Fruit fly (Drosophila melanogaster) whole organism, larva: ENCODE measurements around the gene CG34454.
A peak's percentile ranks its signal among the peaks of the same experiment; 100 is the strongest.

ENCODE experiments used
- noc ChIP-seq: fragments of 200-800 bp; sonication (Bioruptor generic); optimal IDR thresholded peaks from 3 replicates; lab custom pipeline; 2019; ENCODE audit warnings: missing biosample characterization, mild to moderate bottlenecking, missing genetic modification characterization, moderate library complexity

The CG34454 gene

DNA sequence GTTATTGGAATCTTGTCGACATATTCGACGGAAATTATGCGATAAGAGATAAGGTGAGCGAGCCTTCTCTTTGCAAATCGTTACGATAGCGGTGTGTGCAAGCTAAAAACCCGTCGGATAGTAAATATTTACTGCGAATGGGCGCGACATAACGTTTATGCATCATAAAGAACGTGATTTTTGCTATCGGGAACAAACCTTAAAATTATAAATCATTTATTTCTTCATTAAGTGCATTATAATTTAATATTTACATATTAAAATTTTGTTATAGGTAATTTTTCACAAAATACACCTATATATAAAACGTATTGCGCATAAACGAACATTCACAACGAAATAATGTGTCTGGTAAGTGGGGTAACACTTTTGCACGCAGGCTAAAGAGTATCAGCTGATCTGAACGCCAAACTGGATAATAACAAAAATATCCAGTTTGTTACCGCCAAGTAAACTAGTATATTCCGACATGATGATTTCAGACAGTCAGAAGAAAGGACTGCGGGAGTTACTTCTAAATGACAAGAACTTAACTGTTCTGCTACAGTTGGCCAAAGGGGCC lies 26.3 kb downstream of the CG34454 start, which contains the start of the genes Gk1 and CG13876:
Gene Gk1 (minus strand): TSS at position 122 of the 562 bp plus-strand sequence.
Gene CG13876 (plus strand): TSS at position 412 of the 562 bp plus-strand sequence.
- peak; percentile 98 for TF ChIP-seq noc (tag; lab: Kevin White, UChicago)

DNA sequence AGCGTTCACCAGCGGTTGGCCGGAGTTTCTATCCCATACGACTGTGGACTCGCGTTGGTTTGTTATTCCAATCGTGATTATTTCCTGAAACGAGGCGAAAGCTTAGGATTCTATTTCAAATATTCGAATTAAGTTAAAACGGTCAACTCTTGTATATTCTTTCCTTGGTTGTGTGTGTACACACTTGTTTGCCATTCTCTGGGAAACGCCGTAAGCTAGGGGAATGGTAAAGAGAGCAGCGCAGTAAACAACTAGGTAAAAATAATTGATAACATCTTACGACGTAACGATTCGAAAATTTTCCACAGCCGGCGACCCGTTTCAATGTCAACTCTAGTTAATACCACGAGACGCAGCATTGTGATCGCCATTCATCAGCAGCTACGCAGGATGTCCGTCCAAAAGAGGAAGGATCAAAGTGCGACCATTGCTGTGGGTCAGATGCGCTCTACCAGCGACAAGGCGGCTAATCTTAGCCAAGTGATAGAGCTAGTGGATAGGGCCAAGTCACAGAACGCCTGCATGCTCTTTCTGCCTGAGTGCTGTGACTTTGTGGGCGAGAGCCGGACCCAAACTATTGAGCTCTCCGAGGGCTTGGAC lies 28.5 kb downstream of the CG34454 start, which contains the start of gene NitFhit:
Gene NitFhit (plus strand): TSS at position 195 of the 600 bp plus-strand sequence.
- TF ChIP-seq noc (tag; lab: Kevin White, UChicago), result peak; percentile 16

DNA sequence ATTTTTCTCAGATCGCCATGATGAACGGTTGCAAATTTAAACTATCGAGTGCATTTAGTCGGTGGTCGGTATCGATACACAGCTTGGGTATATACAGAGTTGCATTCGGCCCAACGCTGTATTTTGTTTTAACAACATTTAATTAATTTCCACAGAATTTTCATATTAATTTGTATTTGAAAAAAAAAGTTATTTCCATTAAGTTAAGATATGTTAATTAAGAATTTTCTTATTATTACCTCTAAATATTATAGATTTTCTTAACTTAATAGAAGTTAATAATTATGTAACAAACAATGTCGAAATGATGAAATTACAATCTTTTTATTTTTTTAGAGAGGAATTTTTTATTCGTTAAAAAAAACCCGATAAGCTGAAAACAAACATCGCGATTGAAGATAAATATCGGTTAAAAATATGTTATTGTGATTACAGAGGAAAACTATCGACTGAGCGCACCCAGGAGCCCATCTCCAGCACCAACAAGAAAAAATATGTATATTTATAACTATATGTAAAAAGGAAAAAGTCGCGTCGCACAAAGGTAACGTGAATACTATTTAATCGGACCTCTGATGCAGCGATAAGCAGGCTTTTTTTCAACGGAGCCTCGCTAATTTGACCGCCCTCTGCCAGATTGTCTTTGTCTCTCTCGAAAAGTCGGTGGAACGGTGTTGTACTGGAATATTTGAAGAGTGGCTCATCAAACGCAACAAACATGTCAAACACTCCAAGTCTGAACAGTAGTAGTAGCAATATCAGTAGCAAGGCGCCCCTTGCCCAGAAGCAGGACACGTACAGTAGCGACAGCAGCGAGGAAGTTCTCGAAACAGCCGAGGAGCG lies 32.2 kb downstream of the CG34454 start, which contains the start of the genes rno and mri:
Gene rno (minus strand): TSS at position 9 of the 843 bp plus-strand sequence.
Gene mri (plus strand): TSS at position 421 of the 843 bp plus-strand sequence.
- TF ChIP-seq noc (tag; lab: Kevin White, UChicago), result peak; percentile 65

DNA sequence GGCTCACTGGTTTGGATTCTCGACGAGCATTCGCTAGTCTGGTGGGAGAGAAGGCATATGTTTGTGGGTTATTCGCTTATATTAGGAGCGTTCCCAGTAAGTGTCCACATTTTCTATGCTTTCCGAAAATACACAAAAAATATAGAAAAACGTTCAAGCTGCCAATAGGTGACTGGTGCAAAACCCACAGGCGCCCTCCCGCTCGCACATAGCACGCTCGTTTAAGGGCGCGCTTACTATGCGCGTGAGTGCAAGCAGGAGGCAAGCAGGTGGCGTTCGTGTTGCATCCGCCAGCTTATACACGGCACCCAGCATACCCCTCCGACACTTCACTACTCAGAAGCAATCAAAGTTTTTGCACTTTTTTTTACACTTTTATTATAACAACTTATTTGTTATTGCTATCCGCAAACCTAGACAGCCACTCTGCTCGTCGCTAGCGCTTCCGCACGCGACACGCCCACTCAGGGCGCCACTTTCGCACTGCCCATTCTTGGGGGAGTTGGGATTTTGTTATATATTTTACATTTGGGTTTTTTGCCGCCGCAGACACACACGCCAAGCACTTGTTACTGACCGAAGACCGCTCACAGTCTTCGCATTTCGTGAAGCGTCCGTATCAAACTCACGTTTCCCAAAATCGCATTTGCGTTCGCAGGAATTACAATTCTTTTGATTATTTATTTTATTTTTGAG lies 33.0 kb downstream of the CG34454 start:
- no peak for TF ChIP-seq noc (tag; lab: Kevin White, UChicago)

DNA sequence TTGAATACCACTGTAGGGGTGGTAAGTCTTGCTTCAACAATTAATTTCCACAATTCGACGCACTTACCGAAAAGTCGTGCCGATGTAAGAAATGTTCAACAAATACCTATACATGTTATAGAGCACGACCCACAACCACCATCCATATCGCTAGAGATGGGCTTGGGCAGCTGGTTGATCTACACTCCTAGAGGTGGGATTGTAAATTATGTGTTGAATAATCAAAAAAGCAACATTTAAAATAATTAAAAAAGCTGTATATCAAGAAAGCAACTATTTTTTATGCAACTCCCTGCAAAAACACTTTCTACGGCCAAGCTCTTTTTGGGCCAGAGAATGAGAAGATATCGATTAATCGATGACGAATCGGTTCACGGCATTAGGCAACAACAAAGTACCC lies 47.9 kb downstream of the CG34454 start, which contains the start of the genes CG34140, Mkp and Mtch:
Gene CG34140 (minus strand): TSS at position 174 of the 400 bp plus-strand sequence.
Gene Mkp (minus strand): TSS at position 290 of the 400 bp plus-strand sequence.
Gene Mtch (plus strand): TSS at position 376 of the 400 bp plus-strand sequence.
- no peak for TF ChIP-seq noc (tag; lab: Kevin White, UChicago)
